Fruit fly (Drosophila melanogaster) whole organism: ENCODE data around the gene CG43362.

ENCODE experiments used
- CG8478 ChIP-seq: fragments of >200 bp; optimal IDR thresholded peaks from 2 replicates; lab custom pipeline; 2018; ENCODE audit warnings: inconsistent platforms
- Dll ChIP-seq: fragments of >200 bp; optimal IDR thresholded peaks from 2 replicates; lab custom pipeline; 2017
- EcR ChIP-seq, 2 experiments: fragments of >200 bp; optimal IDR thresholded peaks; 2 replicates each; lab custom pipeline; 2017; ENCODE audit warnings: missing biosample characterization in 2 of 2, missing genetic modification characterization in 2 of 2, missing genetic modification reagents in 2 of 2
- psq ChIP-seq: fragments of >200 bp; optimal IDR thresholded peaks from 2 replicates; lab custom pipeline; 2017

DNA sequence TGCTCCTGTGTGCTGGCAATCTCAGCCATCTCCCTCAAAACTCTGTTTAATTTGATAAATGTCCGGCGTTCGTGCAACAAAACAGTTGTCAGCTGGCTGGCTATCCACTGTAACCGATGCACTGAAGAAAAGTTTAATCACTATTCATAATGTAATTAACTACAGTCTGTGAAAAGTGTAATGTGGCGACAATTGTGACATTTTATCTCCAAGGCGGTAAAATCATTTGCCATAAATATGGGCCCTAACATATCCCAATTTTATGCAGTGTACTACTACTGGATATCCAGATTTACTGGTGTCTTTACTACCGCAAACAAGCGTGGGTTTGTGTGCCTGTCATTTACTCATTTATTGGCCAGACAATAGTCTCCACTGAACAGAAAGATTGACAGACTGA, 37.5 kb upstream of the CG43362 start:
- TF ChIP-seq Dll (lab: Kevin White, UChicago) (no peak), EcR (GFP tag; optimal IDR thresholded peaks at IDR 0.05; lab: Kevin White, UChicago) (no peak), psq (no peak), CG8478 (lab: Kevin White, UChicago) (no peak)
